Fruit fly (Drosophila melanogaster) whole organism, embryonic: Measurements from ENCODE around the gene pyd.
A peak's percentile ranks its signal among the peaks of the same experiment; 100 is the strongest.

Experiments
- Abd-B ChIP-seq: fragments of 200-800 bp; sonication (Bioruptor generic); optimal IDR thresholded peaks from 2 replicates; lab custom pipeline; 2018; ENCODE audit warnings: missing biosample characterization, mild to moderate bottlenecking, missing genetic modification characterization, moderate library complexity
- Atf3 ChIP-seq: fragments of 200-800 bp; sonication (Bioruptor generic); optimal IDR thresholded peaks from 3 replicates; lab custom pipeline; 2016; ENCODE audit warnings: missing biosample characterization, missing genetic modification characterization
- Bteb2 ChIP-seq: fragments of 200-800 bp; sonication (Bioruptor generic); optimal IDR thresholded peaks from 2 replicates; lab custom pipeline; 2016; ENCODE audit warnings: missing biosample characterization, missing genetic modification characterization
- CG10147 ChIP-seq: fragments of 200-800 bp; sonication (Bioruptor generic); optimal IDR thresholded peaks from 2 replicates; lab custom pipeline; 2019; ENCODE audit warnings: missing biosample characterization, mild to moderate bottlenecking, missing genetic modification characterization, moderate library complexity
- CG12219 ChIP-seq: fragments of 200-800 bp; sonication (Bioruptor generic); optimal IDR thresholded peaks from 3 replicates; lab custom pipeline; 2018; ENCODE audit warnings: missing biosample characterization, mild to moderate bottlenecking, missing genetic modification characterization
- CG13775 ChIP-seq: fragments of 200-800 bp; sonication (Bioruptor generic); optimal IDR thresholded peaks from 3 replicates; lab custom pipeline; 2017; ENCODE audit warnings: missing biosample characterization, mild to moderate bottlenecking, missing genetic modification characterization
- CG14014 ChIP-seq: fragments of 200-800 bp; sonication (Bioruptor generic); IDR thresholded peaks from 2 replicates; pipeline ENCODE4 v1.3.6; 2022; ENCODE audit warnings: missing biosample characterization, missing genetic modification characterization
- CG14965 ChIP-seq: fragments of 200-800 bp; sonication (Bioruptor generic); optimal IDR thresholded peaks from 2 replicates; lab custom pipeline; 2016; ENCODE audit warnings: missing biosample characterization, missing genetic modification characterization, borderline replicate concordance
- CG17328 ChIP-seq: fragments of 200-800 bp; sonication (Bioruptor generic); IDR thresholded peaks from 2 replicates; pipeline ENCODE4 v1.3.6; 2022; ENCODE audit warnings: missing biosample characterization, missing genetic modification characterization
- CG18476 ChIP-seq: fragments of 200-800 bp; sonication (Bioruptor generic); optimal IDR thresholded peaks from 2 replicates; lab custom pipeline; 2016; ENCODE audit warnings: missing biosample characterization, mild to moderate bottlenecking, missing genetic modification characterization
- CG2875 ChIP-seq: fragments of 200-800 bp; sonication (Bioruptor generic); optimal IDR thresholded peaks from 2 replicates; lab custom pipeline; 2017; ENCODE audit warnings: missing biosample characterization, mild to moderate bottlenecking, missing genetic modification characterization, missing genetic modification reagents
- CG31224 ChIP-seq: fragments of 200-800 bp; sonication (Bioruptor generic); IDR thresholded peaks from 2 replicates; pipeline ENCODE4 v1.3.6; 2022; ENCODE audit warnings: missing biosample characterization, missing genetic modification characterization
- CG32532 ChIP-seq: fragments of 200-800 bp; sonication (Bioruptor generic); IDR thresholded peaks from 2 replicates; pipeline ENCODE4 v1.3.6; 2022; ENCODE audit warnings: missing biosample characterization, missing genetic modification characterization
- CG33213 ChIP-seq: fragments of 200-800 bp; sonication (Bioruptor generic); optimal IDR thresholded peaks from 3 replicates; lab custom pipeline; 2016; ENCODE audit warnings: missing biosample characterization, missing genetic modification characterization
- CG4730 ChIP-seq: fragments of 200-800 bp; sonication (Bioruptor generic); IDR thresholded peaks from 2 replicates; pipeline ENCODE4 v1.3.6; 2022; ENCODE audit warnings: missing biosample characterization, missing genetic modification characterization
- CG6813 ChIP-seq: fragments of 200-800 bp; sonication (Bioruptor generic); optimal IDR thresholded peaks from 2 replicates; lab custom pipeline; 2017; ENCODE audit warnings: missing biosample characterization, missing genetic modification characterization, mild to moderate bottlenecking, moderate library complexity, missing genetic modification reagents
- CG6854 ChIP-seq: fragments of 200-800 bp; sonication (Bioruptor generic); optimal IDR thresholded peaks from 3 replicates; lab custom pipeline; 2017; ENCODE audit warnings: missing biosample characterization, mild to moderate bottlenecking, missing genetic modification characterization
- CG7271 ChIP-seq: fragments of 200-800 bp; sonication (Bioruptor generic); optimal IDR thresholded peaks from 2 replicates; lab custom pipeline; 2018; ENCODE audit warnings: missing biosample characterization, mild to moderate bottlenecking, missing genetic modification characterization, moderate library complexity
- CG7839 ChIP-seq: fragments of 200-800 bp; sonication (Bioruptor generic); optimal IDR thresholded peaks from 3 replicates; lab custom pipeline; 2018; ENCODE audit warnings: missing biosample characterization, mild to moderate bottlenecking, missing genetic modification characterization, moderate library complexity
- CoRest ChIP-seq: fragments of 200-800 bp; sonication (Bioruptor generic); optimal IDR thresholded peaks from 3 replicates; lab custom pipeline; 2018; ENCODE audit warnings: missing biosample characterization, mild to moderate bottlenecking, missing genetic modification characterization, moderate library complexity
- Fer2 ChIP-seq: fragments of 200-800 bp; sonication (Bioruptor generic); optimal IDR thresholded peaks from 2 replicates; lab custom pipeline; 2018; ENCODE audit warnings: missing biosample characterization, mild to moderate bottlenecking, missing genetic modification characterization, moderate library complexity
- GATAe ChIP-seq: fragments of 200-800 bp; sonication (Bioruptor generic); conservative IDR thresholded peaks from 2 replicates; pipeline ENCODE4 v1.3.6; 2022; ENCODE audit warnings: missing biosample characterization, missing genetic modification characterization
- H2.0 ChIP-seq: fragments of 200-800 bp; sonication (Bioruptor generic); IDR thresholded peaks from 2 replicates; pipeline ENCODE4 v1.3.6; 2022; ENCODE audit warnings: missing biosample characterization, missing genetic modification characterization
- Hmx ChIP-seq: fragments of 200-800 bp; sonication (Bioruptor generic); optimal IDR thresholded peaks from 2 replicates; lab custom pipeline; 2016; ENCODE audit warnings: missing biosample characterization, missing genetic modification characterization
- Hr78 ChIP-seq, 2 experiments: fragments of 200-800 bp in 1 of 2; fragments of >200 bp in 1 of 2; sonication (Bioruptor generic) in 1 of 2; optimal IDR thresholded peaks; 2 replicates each; lab custom pipeline; 2017 to 2019; ENCODE audit warnings: missing biosample characterization in 2 of 2, missing genetic modification characterization in 2 of 2, mild to moderate bottlenecking in 1 of 2, moderate library complexity in 1 of 2
- Hsf ChIP-seq: fragments of 200-800 bp; sonication (Bioruptor generic); optimal IDR thresholded peaks from 3 replicates; lab custom pipeline; 2016; ENCODE audit warnings: missing biosample characterization, missing genetic modification characterization
- MTF-1 ChIP-seq: fragments of 200-800 bp; sonication (Bioruptor generic); optimal IDR thresholded peaks from 2 replicates; lab custom pipeline; 2018; ENCODE audit warnings: missing biosample characterization, mild to moderate bottlenecking, missing genetic modification characterization, borderline replicate concordance
- Mad ChIP-seq: fragments of 200-800 bp; sonication (Bioruptor generic); optimal IDR thresholded peaks from 2 replicates; lab custom pipeline; 2016; ENCODE audit warnings: missing biosample characterization, missing genetic modification characterization
- Mes4 ChIP-seq: fragments of 200-800 bp; sonication (Bioruptor generic); optimal IDR thresholded peaks from 2 replicates; lab custom pipeline; 2016; ENCODE audit warnings: missing biosample characterization, missing genetic modification characterization
- NC2β ChIP-seq: fragments of 200-800 bp; sonication (Bioruptor generic); optimal IDR thresholded peaks from 2 replicates; lab custom pipeline; 2016; ENCODE audit warnings: missing biosample characterization, missing genetic modification characterization
- Rfx ChIP-seq: fragments of 200-800 bp; sonication (Bioruptor generic); IDR thresholded peaks from 2 replicates; pipeline ENCODE4 v1.3.6; 2022; ENCODE audit warnings: missing biosample characterization, missing genetic modification characterization
- Sin3A ChIP-seq: fragments of >200 bp; optimal IDR thresholded peaks from 2 replicates; lab custom pipeline; 2018
- Vsx1 ChIP-seq: fragments of 200-800 bp; sonication (Bioruptor generic); optimal IDR thresholded peaks from 2 replicates; lab custom pipeline; 2017; ENCODE audit warnings: missing biosample characterization, mild to moderate bottlenecking, missing genetic modification characterization, missing genetic modification reagents
- Xrp1 ChIP-seq: fragments of 200-800 bp; sonication (Bioruptor generic); IDR thresholded peaks from 2 replicates; pipeline ENCODE4 v1.3.6; 2022; ENCODE audit warnings: missing biosample characterization, missing genetic modification characterization
- ase ChIP-seq: fragments of 200-800 bp; sonication (Bioruptor generic); IDR thresholded peaks from 3 replicates; pipeline ENCODE4 v1.3.6; 2022; ENCODE audit warnings: missing biosample characterization, missing genetic modification characterization
- corto ChIP-seq: fragments of 200-800 bp; sonication (Bioruptor generic); optimal IDR thresholded peaks from 2 replicates; lab custom pipeline; 2016; ENCODE audit warnings: missing biosample characterization, mild to moderate bottlenecking, missing genetic modification characterization, moderate library complexity
- fd3F ChIP-seq: fragments of 200-800 bp; sonication (Bioruptor generic); optimal IDR thresholded peaks from 2 replicates; lab custom pipeline; 2018; ENCODE audit warnings: missing biosample characterization, mild to moderate bottlenecking, missing genetic modification characterization, moderate library complexity
- kay ChIP-seq: fragments of 200-800 bp; sonication (Bioruptor generic); optimal IDR thresholded peaks from 2 replicates; lab custom pipeline; 2016; ENCODE audit warnings: missing biosample characterization, missing genetic modification characterization
- lola ChIP-seq, 3 experiments: fragments of >200 bp in 2 of 3; fragments of 200-800 bp in 1 of 3; sonication (Bioruptor generic) in 1 of 3; optimal IDR thresholded peaks; 2 replicates each; lab custom pipeline; 2017 to 2019; ENCODE audit warnings: missing biosample characterization in 3 of 3, missing genetic modification characterization in 3 of 3, mild to moderate bottlenecking in 1 of 3, moderate library complexity in 1 of 3
- p53 ChIP-seq: fragments of 200-800 bp; sonication (Bioruptor generic); optimal IDR thresholded peaks from 2 replicates; lab custom pipeline; 2016; ENCODE audit warnings: missing biosample characterization, missing genetic modification characterization
- pan ChIP-seq, 4 experiments: fragments of >200 bp in 3 of 4; fragments of 200-800 bp in 1 of 4; sonication (Bioruptor generic) in 1 of 4; optimal IDR thresholded peaks in 3 of 4; IDR thresholded peaks in 1 of 4; 2 replicates each; pipeline versions ENCODE4 v1.3.6 to Lab custom; 2017 to 2022; ENCODE audit warnings: missing biosample characterization in 2 of 4, missing genetic modification characterization in 2 of 4, mixed read lengths in 1 of 4
- pita ChIP-seq: fragments of 200-800 bp; sonication (Bioruptor generic); optimal IDR thresholded peaks from 2 replicates; lab custom pipeline; 2017; ENCODE audit warnings: missing biosample characterization, mild to moderate bottlenecking, missing genetic modification characterization
- pum ChIP-seq: fragments of 200-800 bp; sonication (Bioruptor generic); optimal IDR thresholded peaks from 2 replicates; lab custom pipeline; 2016; ENCODE audit warnings: missing biosample characterization, missing genetic modification characterization
- sisA ChIP-seq: fragments of 200-800 bp; sonication (Bioruptor generic); IDR thresholded peaks from 2 replicates; pipeline ENCODE4 v1.3.6; 2022; ENCODE audit warnings: missing biosample characterization, missing genetic modification characterization
- slbo ChIP-seq: fragments of 200-800 bp; sonication (Bioruptor generic); IDR thresholded peaks from 2 replicates; pipeline ENCODE4 v1.3.6; 2022; ENCODE audit warnings: missing biosample characterization, missing genetic modification characterization
- slp2 ChIP-seq: fragments of 200-800 bp; sonication (Bioruptor generic); optimal IDR thresholded peaks from 2 replicates; lab custom pipeline; 2016; ENCODE audit warnings: missing biosample characterization, missing genetic modification characterization
- trh ChIP-seq: fragments of 200-800 bp; sonication (Bioruptor generic); optimal IDR thresholded peaks from 2 replicates; lab custom pipeline; 2016; ENCODE audit warnings: missing biosample characterization, missing genetic modification characterization
- unc-4 ChIP-seq: fragments of 200-800 bp; sonication (Bioruptor generic); IDR thresholded peaks from 2 replicates; pipeline ENCODE4 v1.3.6; 2022; ENCODE audit warnings: missing biosample characterization, missing genetic modification characterization; ENCODE audit not compliant: partially characterized antibody

Gene pyd

dm6 chr3R:8945502-8946324 lies 14.0 kb upstream of the pyd start (continued):
- TF ChIP-seq CG32532: peak; percentile 73; the same call in 1 of the 2 replicates
- peak; percentile 70 for TF ChIP-seq fd3F
- peak; percentile 3 for TF ChIP-seq slp2 (GFP tag; lab: Kevin White, UChicago)
- peak; percentile 44 for TF ChIP-seq corto (GFP tag; lab: Kevin White, UChicago)
- TF ChIP-seq CG14014 (GFP tag; lab: Robert Waterston, UW): peak; percentile 82
- no peak for TF ChIP-seq GATAe (GFP tag; lab: Robert Waterston, UW)
- peak; percentile 56 for TF ChIP-seq CG10147 (GFP tag; lab: Kevin White, UChicago)
- TF ChIP-seq pum (GFP tag; lab: Kevin White, UChicago): peak; percentile 17
- no peak for TF ChIP-seq pan (optimal IDR thresholded peaks at IDR 0.05; lab: Kevin White, UChicago)
- TF ChIP-seq pan (GFP tag; optimal IDR thresholded peaks at IDR 0.05 in 1 of 2, IDR thresholded peaks at IDR 0.05 in 1 of 2): peak in 1 of 2 experiments; percentile 85
- TF ChIP-seq MTF-1 (GFP tag; lab: Kevin White, UChicago): peak; percentile 58
- TF ChIP-seq Mad (GFP tag; lab: Kevin White, UChicago): peak; percentile 67
- TF ChIP-seq Abd-B (GFP tag; lab: Kevin White, UChicago): peak; percentile 87
- peak; percentile 63 for TF ChIP-seq slbo (GFP tag; lab: Robert Waterston, UW)
- TF ChIP-seq Xrp1 (GFP tag; lab: Robert Waterston, UW): peak; percentile 87
- peak; percentile 68 for TF ChIP-seq Vsx1 (GFP tag; lab: Kevin White, UChicago)
- no peak for TF ChIP-seq CG14965
- peak; percentile 83 for TF ChIP-seq CG17328 (GFP tag; lab: Robert Waterston, UW)
- TF ChIP-seq CG31224 (GFP tag; lab: Robert Waterston, UW): 0 out of 2 replicates have a peak, but pooled peaks have one; percentile 38
- no peak for TF ChIP-seq Atf3 (GFP tag; lab: Kevin White, UChicago)
- TF ChIP-seq p53: no peak
- no peak for TF ChIP-seq pita
- peak; percentile 9 for TF ChIP-seq trh (GFP tag; lab: Kevin White, UChicago)
- peak; percentile 77 for TF ChIP-seq H2.0
- peak; percentile 56 for TF ChIP-seq CG12219 (GFP tag; lab: Kevin White, UChicago)
- TF ChIP-seq Rfx: peak; percentile 78
- TF ChIP-seq CG7271 (tag; lab: Kevin White, UChicago): no peak
- 0 out of 3 replicates have a peak, but pooled peaks have one; percentile 51 for TF ChIP-seq ase
- no peak for TF ChIP-seq Sin3A (lab: Kevin White, UChicago)
- peak; percentile 70 for TF ChIP-seq CG6813 (GFP tag; lab: Kevin White, UChicago)
- TF ChIP-seq CG4730 (GFP tag; lab: Robert Waterston, UW): peak; percentile 71
- TF ChIP-seq CG2875 (GFP tag; lab: Kevin White, UChicago): peak; percentile 85
- TF ChIP-seq kay (GFP tag; lab: Kevin White, UChicago): peak; percentile 40
- TF ChIP-seq CG18476 (GFP tag; lab: Kevin White, UChicago): peak; percentile 65
- TF ChIP-seq Hsf (GFP tag; lab: Kevin White, UChicago): peak; percentile 63
- TF ChIP-seq CG13775 (GFP tag; lab: Kevin White, UChicago): peak; percentile 60
- peak in 1 of 2 experiments; percentile 87 for TF ChIP-seq Hr78 (GFP tag; optimal IDR thresholded peaks at IDR 0.05; lab: Kevin White, UChicago)
- peak; percentile 41 for TF ChIP-seq CG6854 (GFP tag; lab: Kevin White, UChicago)
- peak; percentile 77 for TF ChIP-seq sisA (GFP tag; lab: Robert Waterston, UW)
- no peak for TF ChIP-seq NC2β (GFP tag; lab: Kevin White, UChicago)
- TF ChIP-seq lola (GFP tag; optimal IDR thresholded peaks at IDR 0.05; lab: Kevin White, UChicago): peak in 1 of 3 experiments; percentile 84
- peak; percentile 93 for TF ChIP-seq CG7839 (tag; lab: Kevin White, UChicago)
- no peak for TF ChIP-seq Bteb2 (GFP tag; lab: Kevin White, UChicago)
- TF ChIP-seq Fer2: peak; percentile 17
- no peak for TF ChIP-seq CG33213 (GFP tag; lab: Kevin White, UChicago)
- no peak for TF ChIP-seq unc-4 (GFP tag; lab: Robert Waterston, UW)
- no peak for TF ChIP-seq Hmx
- TF ChIP-seq Mes4 (GFP tag; lab: Kevin White, UChicago): no peak
- TF ChIP-seq CoRest (tag; lab: Kevin White, UChicago): peak; percentile 92
